Fruit fly (Drosophila melanogaster): ENCODE data around the gene Dbx.

DNA sequence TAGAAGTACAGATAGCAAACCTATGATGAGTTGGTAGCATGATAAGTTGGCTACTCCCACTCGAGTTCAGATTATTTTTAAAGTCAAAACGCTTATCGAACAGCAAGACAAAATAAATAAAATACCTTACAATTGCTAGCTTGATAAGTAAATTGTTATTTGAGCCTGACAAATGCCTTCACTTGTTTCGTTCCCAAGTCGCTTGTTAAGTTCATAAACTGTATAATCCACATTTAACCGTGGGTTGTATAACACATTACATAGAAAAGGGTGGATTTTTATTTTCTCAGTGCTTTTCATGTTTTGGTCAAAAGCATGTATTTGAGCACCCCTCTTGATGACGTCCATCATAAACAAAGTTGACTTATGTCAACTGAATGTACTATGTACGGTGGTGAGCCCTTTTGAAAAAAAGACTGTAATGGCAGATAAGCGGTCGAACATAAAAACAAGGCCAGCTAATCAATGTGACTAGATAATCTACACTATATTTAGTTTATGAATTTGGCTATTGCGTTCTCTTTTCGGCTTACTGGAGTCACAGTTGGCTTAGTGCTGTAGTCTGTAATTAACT lies 47.8 kb downstream of the Dbx start:
- no peak for TF ChIP-seq Clk (GFP tag; optimal IDR thresholded peaks at IDR 0.05)
- no peak for TF ChIP-seq CG12768 (GFP tag; optimal IDR thresholded peaks at IDR 0.05)
- TF ChIP-seq CG1620 (GFP tag; optimal IDR thresholded peaks at IDR 0.05) = no peak
- TF ChIP-seq CG5204 (GFP tag; optimal IDR thresholded peaks at IDR 0.05) = no peak
- TF ChIP-seq Mnt (GFP tag; optimal IDR thresholded peaks at IDR 0.05) = no peak
- TF ChIP-seq CG14711 (tag; optimal IDR thresholded peaks at IDR 0.05) = no peak
- TF ChIP-seq toe (GFP tag; optimal IDR thresholded peaks at IDR 0.05) = no peak
- TF ChIP-seq cic (GFP tag; optimal IDR thresholded peaks at IDR 0.05) = no peak
- no peak for TF ChIP-seq kay (GFP tag; ENCODE audit: borderline replicate concordance)
- TF ChIP-seq cnc (optimal IDR thresholded peaks at IDR 0.05) = no peak
- no peak for TF ChIP-seq pad (GFP tag; optimal IDR thresholded peaks at IDR 0.05)
- TF ChIP-seq tj (GFP tag; optimal IDR thresholded peaks at IDR 0.05) = no peak
